Fruit fly (Drosophila melanogaster): Measurements from ENCODE around the gene CG13692.

Gene CG13692

dm6 chr2L:421119-421821 is at the start of gene CG13692, which contains the start of gene CG11885:
CG13692 (plus strand) TSS chr2L:421771.
CG11885 (minus strand) TSS chr2L:421450.
- no peak for TF ChIP-seq Drgx (GFP tag; IDR thresholded peaks at IDR 0.05)
- no peak for TF ChIP-seq chn (GFP tag; optimal IDR thresholded peaks at IDR 0.05)
- no peak for TF ChIP-seq CG13123 (GFP tag; optimal IDR thresholded peaks at IDR 0.05)
- no peak for TF ChIP-seq Kr (GFP tag; optimal IDR thresholded peaks at IDR 0.05)
- no peak for TF ChIP-seq croc (GFP tag; conservative IDR thresholded peaks at IDR 0.05)
- peak; percentile 10 for TF ChIP-seq Bteb2 (GFP tag; optimal IDR thresholded peaks at IDR 0.05)
- TF ChIP-seq CG12659 (GFP tag; optimal IDR thresholded peaks at IDR 0.05) = peak; percentile 88
- no peak for TF ChIP-seq jigr1 (GFP tag; IDR thresholded peaks at IDR 0.05)
- TF ChIP-seq Chrac-16 (GFP tag; optimal IDR thresholded peaks at IDR 0.05) = peak; percentile 31
- TF ChIP-seq Spps (tag; optimal IDR thresholded peaks at IDR 0.05) = no peak
- no peak for TF ChIP-seq CG6175 (GFP tag; IDR thresholded peaks at IDR 0.05)
- TF ChIP-seq CG10267 (tag; optimal IDR thresholded peaks at IDR 0.05) = peak; percentile 67
- TF ChIP-seq CG30431 (GFP tag; optimal IDR thresholded peaks at IDR 0.05) = no peak
- TF ChIP-seq CG13775 (GFP tag; optimal IDR thresholded peaks at IDR 0.05) = peak; percentile 19
- no peak for TF ChIP-seq peb (GFP tag; IDR thresholded peaks at IDR 0.05)
- TF ChIP-seq chif (GFP tag; optimal IDR thresholded peaks at IDR 0.05) = no peak
- TF ChIP-seq CG6813 (GFP tag; optimal IDR thresholded peaks at IDR 0.05) = no peak
- no peak for TF ChIP-seq dysf (GFP tag; IDR thresholded peaks at IDR 0.05)
- no peak for TF ChIP-seq CG3281 (GFP tag; optimal IDR thresholded peaks at IDR 0.05)
- TF ChIP-seq mirr (GFP tag; optimal IDR thresholded peaks at IDR 0.05) = peak; percentile 71
- peak; percentile 83 for TF ChIP-seq HmgZ (tag; optimal IDR thresholded peaks at IDR 0.05)
- TF ChIP-seq nau (GFP tag; optimal IDR thresholded peaks at IDR 0.05) = peak; percentile 27
- no peak for TF ChIP-seq Ravus (GFP tag; IDR thresholded peaks at IDR 0.05)
- peak; percentile 62 for TF ChIP-seq sug (tag; optimal IDR thresholded peaks at IDR 0.05)
- peak; percentile 24 for TF ChIP-seq MTF-1 (GFP tag; optimal IDR thresholded peaks at IDR 0.05; ENCODE audit: borderline replicate concordance)
- no peak for TF ChIP-seq CG10431 (GFP tag; optimal IDR thresholded peaks at IDR 0.05)
- no peak for TF ChIP-seq Hr3 (GFP tag; optimal IDR thresholded peaks at IDR 0.05)
- TF ChIP-seq CG4707 (GFP tag; optimal IDR thresholded peaks at IDR 0.05) = peak; percentile 1
- peak; percentile 7 to 98 for TF ChIP-seq Pdp1 (GFP tag; optimal IDR thresholded peaks at IDR 0.05)
- TF ChIP-seq ems (GFP tag; optimal IDR thresholded peaks at IDR 0.05) = no peak
- no peak for TF ChIP-seq lov (optimal IDR thresholded peaks at IDR 0.05)
- TF ChIP-seq lov (GFP tag; IDR thresholded peaks at IDR 0.05) = 0 out of 3 replicates have a peak, but pooled peaks have one; percentile 51
- TF ChIP-seq CG17328 (GFP tag; IDR thresholded peaks at IDR 0.05) = 0 out of 2 replicates have a peak, but pooled peaks have one; percentile 15
- TF ChIP-seq Eip74EF (GFP tag; optimal IDR thresholded peaks at IDR 0.05) = no peak
- TF ChIP-seq gro (GFP tag; optimal IDR thresholded peaks at IDR 0.05) = peak; percentile 56
- peak; percentile 97 for TF ChIP-seq Scr (GFP tag; IDR thresholded peaks at IDR 0.05; ENCODE audit: partially characterized antibody)
- no peak for TF ChIP-seq eyg (GFP tag; optimal IDR thresholded peaks at IDR 0.05)
- peak; percentile 67 for TF ChIP-seq NfI (GFP tag; optimal IDR thresholded peaks at IDR 0.05)
- no peak for TF ChIP-seq crc (GFP tag; optimal IDR thresholded peaks at IDR 0.05)
- no peak for TF ChIP-seq NK7.1 (GFP tag; optimal IDR thresholded peaks at IDR 0.05)
- TF ChIP-seq br (optimal IDR thresholded peaks at IDR 0.05) = no peak
- TF ChIP-seq zen (tag; optimal IDR thresholded peaks at IDR 0.05) = peak; percentile 74
- no peak for TF ChIP-seq CkIIα-i1 (GFP tag; IDR thresholded peaks at IDR 0.05)
- no peak; the same call in 2 of the 3 replicates for TF ChIP-seq so (GFP tag; IDR thresholded peaks at IDR 0.05)
- TF ChIP-seq al (GFP tag; IDR thresholded peaks at IDR 0.05) = peak; percentile 8; the same call in 1 of the 2 replicates
- peak; percentile 60 for TF ChIP-seq lab (GFP tag; optimal IDR thresholded peaks at IDR 0.05)
- no peak; the same call in 1 of the 2 replicates for TF ChIP-seq HLH3B (GFP tag; IDR thresholded peaks at IDR 0.05)
- TF ChIP-seq Lim3 (GFP tag; IDR thresholded peaks at IDR 0.05) = no peak
- TF ChIP-seq Hr39 (optimal IDR thresholded peaks at IDR 0.05) = no peak
- peak in 1 of 2 experiments; percentile 25 for TF ChIP-seq bsh (GFP tag; optimal IDR thresholded peaks at IDR 0.05)

Data from whole organism, embryonic.